Fruit fly (Drosophila melanogaster) S2 (cell line): ENCODE results near the gene bgm.

Experiments used
- CG8478 ChIP-seq: fragments of >200 bp; optimal IDR thresholded peaks from 2 replicates; lab custom pipeline; 2018
- CTCF ChIP-seq, 2 experiments: fragments of >200 bp; optimal IDR thresholded peaks; 2 replicates each; lab custom pipeline; 2018

DNA sequence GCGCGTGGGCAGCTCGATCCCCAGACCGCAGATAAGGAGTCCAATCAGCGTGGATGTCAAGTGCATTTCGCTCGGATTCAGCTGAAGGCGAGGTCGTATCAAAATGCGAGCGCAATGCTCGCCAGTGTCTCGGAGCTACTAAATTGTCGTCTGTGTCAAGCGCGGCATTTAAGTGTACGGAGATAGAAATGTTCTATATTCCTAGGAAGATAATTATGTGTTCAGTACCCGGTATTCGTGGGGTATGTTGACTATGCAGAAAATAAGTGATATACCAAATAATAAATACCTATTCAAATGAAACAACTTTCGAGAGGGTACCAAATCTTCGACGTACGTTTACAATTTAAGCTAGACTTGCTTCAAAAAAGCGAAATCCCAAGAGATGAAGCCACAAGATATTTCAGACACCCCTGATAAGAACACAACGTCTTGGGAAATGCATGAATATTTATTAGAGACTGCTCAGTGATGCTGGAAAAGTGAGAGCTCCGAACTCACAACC is 44.9 kb upstream of the bgm start, which contains the start of gene NimB3:
- TF ChIP-seq CTCF (optimal IDR thresholded peaks at IDR 0.05; lab: Kevin White, UChicago), result no peak
- TF ChIP-seq CG8478 (lab: Kevin White, UChicago), result no peak
